Worm (Caenorhabditis elegans): ENCODE results near the gene tbx-36.

tbx-36 gene

ce11 chrIV:11965327-11965726 is 15.0 kb downstream of the tbx-36 start, which contains the start of gene srj-1:
Gene srj-1 (minus strand): TSS chrIV:11965427.
- TF ChIP-seq snpc-4 (tag; optimal IDR thresholded peaks at IDR 0.05), result no peak
- no peak for TF ChIP-seq daf-19 (GFP tag; conservative IDR thresholded peaks at IDR 0.05)
- TF ChIP-seq unc-62 (GFP tag; optimal IDR thresholded peaks at IDR 0.05 in 1 of 2), result peak in 1 of 2 experiments; percentile 33
- no peak for TF ChIP-seq unc-62 (tag; optimal IDR thresholded peaks at IDR 0.05)
- no peak for TF ChIP-seq arid-1 (GFP tag; conservative IDR thresholded peaks at IDR 0.05)
- TF ChIP-seq nhr-11 (tag; optimal IDR thresholded peaks at IDR 0.05), result peak; percentile 55

ce11 chrIV:11970171-11970570 is 19.8 kb downstream of the tbx-36 start, which contains the start of gene ZK829.9:
Gene ZK829.9 (plus strand): TSS chrIV:11970534.
- TF ChIP-seq mdt-29 (GFP tag; IDR thresholded peaks at IDR 0.05) (no peak), spr-1 (tag; optimal IDR thresholded peaks at IDR 0.05) (no peak), nhr-102 (tag; optimal IDR thresholded peaks at IDR 0.05) (no peak), F37D6.2 (tag; optimal IDR thresholded peaks at IDR 0.05) (no peak), dve-1 (tag; optimal IDR thresholded peaks at IDR 0.05; ENCODE audit: insufficient read depth) (no peak), F26F4.8 (GFP tag; conservative IDR thresholded peaks at IDR 0.05) (no peak), zag-1 (tag; optimal IDR thresholded peaks at IDR 0.05) (no peak), egl-43 (GFP tag; IDR thresholded peaks at IDR 0.05) (no peak), attf-4 (tag; optimal IDR thresholded peaks at IDR 0.05) (no peak), Y5F2A.4 (GFP tag; optimal IDR thresholded peaks at IDR 0.05) (no peak), lsy-2 (tag; optimal IDR thresholded peaks at IDR 0.05) (no peak), ceh-44 (GFP tag; IDR thresholded peaks at IDR 0.05) (no peak), unc-130 (GFP tag; optimal IDR thresholded peaks at IDR 0.05) (no peak), aly-2 (tag; optimal IDR thresholded peaks at IDR 0.05) (no peak), lim-7 (GFP tag; IDR thresholded peaks at IDR 0.05) (no peak), nhr-48 (tag; optimal IDR thresholded peaks at IDR 0.05) (no peak)

- no peak for TF ChIP-seq ceh-44 (GFP tag; IDR thresholded peaks at IDR 0.05)
- TF ChIP-seq T20F7.1 (GFP tag; optimal IDR thresholded peaks at IDR 0.05), result no peak
- TF ChIP-seq arid-1 (GFP tag; conservative IDR thresholded peaks at IDR 0.05), result no peak
- peak in 1 of 2 experiments; percentile 84 for TF ChIP-seq unc-62 (GFP tag; optimal IDR thresholded peaks at IDR 0.05 in 1 of 2)
- TF ChIP-seq unc-62 (tag; optimal IDR thresholded peaks at IDR 0.05), result no peak
- no peak for TF ChIP-seq hlh-11 (tag; optimal IDR thresholded peaks at IDR 0.05)
- no peak for TF ChIP-seq lir-3 (tag; optimal IDR thresholded peaks at IDR 0.05)
- TF ChIP-seq cey-2 (tag; optimal IDR thresholded peaks at IDR 0.05; ENCODE audit: borderline replicate concordance, insufficient read depth), result no peak
- no peak for TF ChIP-seq zfp-2 (tag; optimal IDR thresholded peaks at IDR 0.05)
- TF ChIP-seq aha-1 (tag), result peak; percentile 68
- TF ChIP-seq php-3 (GFP tag; IDR thresholded peaks at IDR 0.05), result 0 out of 2 replicates have a peak, but pooled peaks have one; percentile 14
Measured at ce11 chrIV:11986407-11986806, 36.0 kb downstream of the tbx-36 start.

All from whole organism, L4 larva.